Worm (Caenorhabditis elegans): Measurements from ENCODE around the gene R09E10.8.
A peak's percentile ranks its signal among the peaks of the same experiment; 100 is the strongest.
"Not testable (repeated sequence)": the region's sequence is repeated elsewhere in the genome, so short reads cannot be mapped to it uniquely, and the experiment has no call there.

The R09E10.8 gene

ce11 chrIV:10330962-10331361 lies 20.7 kb upstream of the R09E10.8 start:
- TF ChIP-seq ceh-36 (tag; optimal IDR thresholded peaks at IDR 0.05) (no peak), hmg-4 (GFP tag; optimal IDR thresholded peaks at IDR 0.05) (peak; percentile 17)

ce11 chrIV:10323368-10323767 lies 13.1 kb upstream of the R09E10.8 start:
- 0 out of 2 replicates have a peak, but pooled peaks have one; percentile 32 for TF ChIP-seq tbx-11 (GFP tag; IDR thresholded peaks at IDR 0.05)

ce11 chrIV:10322650-10323049 lies 12.4 kb upstream of the R09E10.8 start, which contains the start of gene R09E10.1:
Gene R09E10.1, minus strand, starts transcription at chrIV:10322750.
- TF ChIP-seq hmbx-1 (tag; optimal IDR thresholded peaks at IDR 0.05); pes-1 (GFP tag; IDR thresholded peaks at IDR 0.05); sea-1 (GFP tag; conservative IDR thresholded peaks at IDR 0.05): not testable (repeated sequence)

- TF ChIP-seq hmg-4 (GFP tag; optimal IDR thresholded peaks at IDR 0.05) (no peak), ets-7 (tag; optimal IDR thresholded peaks at IDR 0.05) (no peak), tra-4 (tag; optimal IDR thresholded peaks at IDR 0.05) (no peak), hmbx-1 (tag; optimal IDR thresholded peaks at IDR 0.05) (no peak), B0310.2 (tag; optimal IDR thresholded peaks at IDR 0.05) (no peak), sea-1 (GFP tag; conservative IDR thresholded peaks at IDR 0.05) (no peak), tbx-11 (GFP tag; IDR thresholded peaks at IDR 0.05) (no peak), ama-1 (optimal IDR thresholded peaks at IDR 0.05) (no peak), tbx-37 (GFP tag; conservative IDR thresholded peaks at IDR 0.05) (no peak), hnd-1 (tag; optimal IDR thresholded peaks at IDR 0.05) (no peak), aly-1 (tag; optimal IDR thresholded peaks at IDR 0.05) (no peak), flt-1 (GFP tag; IDR thresholded peaks at IDR 0.05) (no peak), ceh-36 (tag; optimal IDR thresholded peaks at IDR 0.05) (no peak), pes-1 (GFP tag; IDR thresholded peaks at IDR 0.05) (no peak), scrt-1 (GFP tag; IDR thresholded peaks at IDR 0.05) (no peak), ceh-13 (GFP tag; optimal IDR thresholded peaks at IDR 0.05) (no peak), F13C5.2 (tag; optimal IDR thresholded peaks at IDR 0.05) (no peak)
Measured at ce11 chrIV:10318199-10318598, 8.0 kb upstream of the R09E10.8 start, which contains the start of gene R09E10.2. Gene R09E10.2, minus strand, starts transcription at chrIV:10318299.

- TF ChIP-seq sea-1 (GFP tag; conservative IDR thresholded peaks at IDR 0.05) (no peak), ama-1 (optimal IDR thresholded peaks at IDR 0.05) (no peak), tra-4 (tag; optimal IDR thresholded peaks at IDR 0.05) (no peak), aly-1 (tag; optimal IDR thresholded peaks at IDR 0.05) (no peak), ceh-36 (tag; optimal IDR thresholded peaks at IDR 0.05) (no peak), hmg-4 (GFP tag; optimal IDR thresholded peaks at IDR 0.05) (no peak), ceh-13 (GFP tag; optimal IDR thresholded peaks at IDR 0.05) (no peak)
Measured at ce11 chrIV:10313565-10313964, 3.3 kb upstream of the R09E10.8 start, which contains the start of gene acs-18. Gene acs-18, minus strand, starts transcription at chrIV:10313665.

ce11 chrIV:10311115-10311514 lies 886 bp upstream of the R09E10.8 start:
- no peak for TF ChIP-seq sea-1 (GFP tag; conservative IDR thresholded peaks at IDR 0.05)

ce11 chrIV:10304383-10304782 lies 5.8 kb downstream of the R09E10.8 start:
- TF ChIP-seq tbx-37 (GFP tag; conservative IDR thresholded peaks at IDR 0.05) (no peak), hmbx-1 (tag; optimal IDR thresholded peaks at IDR 0.05) (no peak), F13C5.2 (tag; optimal IDR thresholded peaks at IDR 0.05) (no peak), sea-1 (GFP tag; conservative IDR thresholded peaks at IDR 0.05) (no peak), B0310.2 (tag; optimal IDR thresholded peaks at IDR 0.05) (no peak), scrt-1 (GFP tag; IDR thresholded peaks at IDR 0.05) (no peak), ets-7 (tag; optimal IDR thresholded peaks at IDR 0.05) (no peak), flt-1 (GFP tag; IDR thresholded peaks at IDR 0.05) (no peak), ama-1 (optimal IDR thresholded peaks at IDR 0.05) (no peak)

DNA sequence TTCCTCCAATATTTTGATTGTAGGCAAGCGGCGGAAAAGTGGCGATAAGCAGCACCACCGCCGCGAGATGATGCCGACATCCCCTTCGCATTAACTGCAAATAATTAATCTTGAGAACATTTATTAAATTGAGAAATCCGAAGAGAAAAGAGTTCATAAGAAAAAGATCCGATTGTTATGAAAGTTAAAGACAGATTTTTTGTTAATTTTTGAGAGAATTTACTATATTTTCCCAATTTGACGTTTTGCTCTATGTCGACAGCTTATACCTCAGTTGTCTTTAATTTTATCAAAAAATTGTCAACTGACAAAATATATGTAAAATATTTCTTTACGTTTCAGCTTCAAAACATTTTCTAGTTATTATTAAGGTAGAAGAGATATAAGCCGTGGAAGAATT lies 8.0 kb downstream of the R09E10.8 start, which contains the start of gene R09E10.5:
R09E10.5 (minus strand) TSS at position 101 of the 400 bp plus-strand sequence.
- TF ChIP-seq pes-1 (GFP tag; IDR thresholded peaks at IDR 0.05): no peak
- no peak for TF ChIP-seq hmg-4 (GFP tag; optimal IDR thresholded peaks at IDR 0.05)
- TF ChIP-seq tbx-11 (GFP tag; IDR thresholded peaks at IDR 0.05): no peak
- TF ChIP-seq F13C5.2 (tag; optimal IDR thresholded peaks at IDR 0.05): no peak
- TF ChIP-seq tra-4 (tag; optimal IDR thresholded peaks at IDR 0.05): no peak
- no peak for TF ChIP-seq B0310.2 (tag; optimal IDR thresholded peaks at IDR 0.05)
- no peak for TF ChIP-seq aly-1 (tag; optimal IDR thresholded peaks at IDR 0.05)
- no peak for TF ChIP-seq ceh-36 (tag; optimal IDR thresholded peaks at IDR 0.05)
- TF ChIP-seq tbx-37 (GFP tag; conservative IDR thresholded peaks at IDR 0.05): no peak
- no peak for TF ChIP-seq ceh-13 (GFP tag; optimal IDR thresholded peaks at IDR 0.05)
- no peak for TF ChIP-seq ets-7 (tag; optimal IDR thresholded peaks at IDR 0.05)

- no peak for TF ChIP-seq hnd-1 (tag; optimal IDR thresholded peaks at IDR 0.05)
Measured at ce11 chrIV:10296036-10296435, 14.2 kb downstream of the R09E10.8 start.

ce11 chrIV:10295084-10295483 lies 15.1 kb downstream of the R09E10.8 start, which contains the start of gene R09E10.13:
Gene R09E10.13, minus strand, starts transcription at chrIV:10295144.
- TF ChIP-seq pes-1 (GFP tag; IDR thresholded peaks at IDR 0.05) (no peak), tbx-11 (GFP tag; IDR thresholded peaks at IDR 0.05) (no peak), aly-1 (tag; optimal IDR thresholded peaks at IDR 0.05) (no peak), tra-4 (tag; optimal IDR thresholded peaks at IDR 0.05) (no peak), F13C5.2 (tag; optimal IDR thresholded peaks at IDR 0.05) (no peak), scrt-1 (GFP tag; IDR thresholded peaks at IDR 0.05) (no peak), ceh-36 (tag; optimal IDR thresholded peaks at IDR 0.05) (no peak), tbx-37 (GFP tag; conservative IDR thresholded peaks at IDR 0.05) (no peak), hnd-1 (tag; optimal IDR thresholded peaks at IDR 0.05) (no peak), sea-1 (GFP tag; conservative IDR thresholded peaks at IDR 0.05) (no peak), flt-1 (GFP tag; IDR thresholded peaks at IDR 0.05) (no peak), hmbx-1 (tag; optimal IDR thresholded peaks at IDR 0.05) (no peak), B0310.2 (tag; optimal IDR thresholded peaks at IDR 0.05) (no peak), ceh-13 (GFP tag; optimal IDR thresholded peaks at IDR 0.05) (no peak), ets-7 (tag; optimal IDR thresholded peaks at IDR 0.05) (no peak), ama-1 (optimal IDR thresholded peaks at IDR 0.05) (no peak), hmg-4 (GFP tag; optimal IDR thresholded peaks at IDR 0.05) (no peak)

Data from whole organism, early embryonic.